Fruit fly (Drosophila melanogaster) whole organism, adult: ENCODE measurements around the gene CG9759.

Experiments
- CG11617 ChIP-seq: fragments of 200-800 bp; sonication (Bioruptor generic); optimal IDR thresholded peaks from 2 replicates; lab custom pipeline; 2017; ENCODE audit warnings: mild to moderate bottlenecking, missing biosample characterization, missing genetic modification reagents, missing genetic modification characterization
- CG12768 ChIP-seq: fragments of 200-800 bp; sonication (Bioruptor generic); optimal IDR thresholded peaks from 2 replicates; lab custom pipeline; 2017; ENCODE audit warnings: missing biosample characterization, missing genetic modification characterization, mild to moderate bottlenecking, moderate library complexity, missing genetic modification reagents
- CG14711 ChIP-seq: fragments of 200-800 bp; sonication (Bioruptor generic); optimal IDR thresholded peaks from 2 replicates; lab custom pipeline; 2018; ENCODE audit warnings: missing biosample characterization, mild to moderate bottlenecking, missing genetic modification characterization, moderate library complexity
- CG1620 ChIP-seq: fragments of 200-800 bp; sonication (Bioruptor generic); optimal IDR thresholded peaks from 2 replicates; lab custom pipeline; 2016; ENCODE audit warnings: missing biosample characterization, missing genetic modification characterization
- CG33017 ChIP-seq: fragments of 200-800 bp; sonication (Bioruptor generic); optimal IDR thresholded peaks from 2 replicates; lab custom pipeline; 2018; ENCODE audit warnings: missing biosample characterization, mild to moderate bottlenecking, missing genetic modification characterization, moderate library complexity
- CG5204 ChIP-seq: fragments of 200-800 bp; sonication (Bioruptor generic); optimal IDR thresholded peaks from 2 replicates; lab custom pipeline; 2016; ENCODE audit warnings: missing biosample characterization, missing genetic modification characterization
- CG7045 ChIP-seq: fragments of 200-800 bp; sonication (Bioruptor generic); optimal IDR thresholded peaks from 2 replicates; lab custom pipeline; 2017; ENCODE audit warnings: missing biosample characterization, mild to moderate bottlenecking, missing genetic modification characterization
- CG7101 ChIP-seq: fragments of 200-800 bp; sonication (Bioruptor generic); optimal IDR thresholded peaks from 2 replicates; lab custom pipeline; 2018; ENCODE audit warnings: missing biosample characterization, mild to moderate bottlenecking, missing genetic modification characterization, moderate library complexity
- Clk ChIP-seq: fragments of 200-800 bp; sonication (Bioruptor generic); optimal IDR thresholded peaks from 2 replicates; lab custom pipeline; 2017; ENCODE audit warnings: missing biosample characterization, missing genetic modification characterization
- Crg-1 ChIP-seq: fragments of 200-800 bp; sonication (Bioruptor generic); optimal IDR thresholded peaks from 2 replicates; lab custom pipeline; 2016; ENCODE audit warnings: missing biosample characterization, missing genetic modification characterization
- Hr96 ChIP-seq: fragments of 200-800 bp; sonication (Bioruptor generic); optimal IDR thresholded peaks from 2 replicates; lab custom pipeline; 2016; ENCODE audit warnings: missing biosample characterization, missing genetic modification characterization
- Mnt ChIP-seq: fragments of 200-800 bp; sonication (Bioruptor generic); optimal IDR thresholded peaks from 2 replicates; lab custom pipeline; 2016; ENCODE audit warnings: missing biosample characterization, mild to moderate bottlenecking, missing genetic modification characterization
- bab1 ChIP-seq: fragments of 200-800 bp; sonication (Bioruptor generic); optimal IDR thresholded peaks from 3 replicates; lab custom pipeline; 2019; ENCODE audit warnings: missing biosample characterization, mild to moderate bottlenecking, missing genetic modification characterization, moderate library complexity
- cic ChIP-seq: fragments of 200-800 bp; sonication (Bioruptor generic); optimal IDR thresholded peaks from 2 replicates; lab custom pipeline; 2017; ENCODE audit warnings: missing biosample characterization, mild to moderate bottlenecking, missing genetic modification characterization, moderate library complexity
- cnc ChIP-seq, 2 experiments: fragments of >200 bp; optimal IDR thresholded peaks; 2 replicates each; lab custom pipeline; 2017
- kay ChIP-seq: fragments of 200-800 bp; sonication (Bioruptor generic); peaks from one replicate; lab custom pipeline; 2016; ENCODE audit warnings: missing biosample characterization, missing genetic modification characterization, borderline replicate concordance
- ovo ChIP-seq: fragments of 200-800 bp; sonication (Bioruptor generic); optimal IDR thresholded peaks from 2 replicates; lab custom pipeline; 2016; ENCODE audit warnings: missing biosample characterization, missing genetic modification characterization
- pad ChIP-seq: fragments of 200-800 bp; sonication (Bioruptor generic); optimal IDR thresholded peaks from 3 replicates; lab custom pipeline; 2017; ENCODE audit warnings: missing biosample characterization, missing genetic modification characterization, mild to moderate bottlenecking, moderate library complexity, missing genetic modification reagents
- tj ChIP-seq: fragments of 200-800 bp; sonication (Bioruptor generic); optimal IDR thresholded peaks from 3 replicates; lab custom pipeline; 2017; ENCODE audit warnings: missing biosample characterization, mild to moderate bottlenecking, missing genetic modification characterization, moderate library complexity
- toe ChIP-seq: fragments of 200-800 bp; sonication (Bioruptor generic); optimal IDR thresholded peaks from 2 replicates; lab custom pipeline; 2016; ENCODE audit warnings: missing biosample characterization, missing genetic modification characterization

CG9759 gene

DNA sequence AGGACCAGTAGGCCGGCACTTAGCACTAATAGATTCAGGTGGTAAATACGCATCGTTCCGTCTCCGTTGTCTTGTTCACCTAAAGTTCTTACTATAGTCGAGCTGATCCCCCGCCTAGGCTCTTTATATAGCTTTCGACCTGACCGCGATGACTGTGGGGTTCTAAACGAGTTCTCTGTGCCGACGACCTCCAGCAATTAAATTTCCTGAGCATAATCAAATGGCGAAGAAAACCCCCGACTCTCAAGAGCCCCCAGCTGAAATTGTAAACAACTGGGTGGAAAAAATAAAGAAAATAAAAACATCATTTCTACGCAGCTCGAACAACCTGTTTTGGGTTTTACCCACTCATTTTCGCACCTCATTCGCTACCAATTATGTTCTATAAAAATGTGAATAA lies at the start of gene CG9759:
Gene CG9759, minus strand, starts transcription at position 101 of the 400 bp plus-strand sequence.
- TF ChIP-seq Mnt (GFP tag; lab: Kevin White, UChicago), result no peak
- TF ChIP-seq CG12768 (GFP tag; lab: Kevin White, UChicago), result no peak
- TF ChIP-seq Clk (GFP tag; lab: Kevin White, UChicago), result no peak
- TF ChIP-seq CG14711 (tag; lab: Kevin White, UChicago), result no peak
- no peak for TF ChIP-seq ovo (GFP tag; lab: Kevin White, UChicago)
- no peak for TF ChIP-seq cnc (optimal IDR thresholded peaks at IDR 0.05; lab: Kevin White, UChicago)
- no peak for TF ChIP-seq tj (GFP tag; lab: Kevin White, UChicago)
- no peak for TF ChIP-seq pad (GFP tag; lab: Kevin White, UChicago)
- TF ChIP-seq CG11617 (GFP tag; lab: Kevin White, UChicago), result no peak
- no peak for TF ChIP-seq Hr96
- TF ChIP-seq CG5204 (GFP tag; lab: Kevin White, UChicago), result no peak
- no peak for TF ChIP-seq kay
- TF ChIP-seq CG7101 (tag; lab: Kevin White, UChicago), result no peak
- TF ChIP-seq CG33017 (tag; lab: Kevin White, UChicago), result no peak

DNA sequence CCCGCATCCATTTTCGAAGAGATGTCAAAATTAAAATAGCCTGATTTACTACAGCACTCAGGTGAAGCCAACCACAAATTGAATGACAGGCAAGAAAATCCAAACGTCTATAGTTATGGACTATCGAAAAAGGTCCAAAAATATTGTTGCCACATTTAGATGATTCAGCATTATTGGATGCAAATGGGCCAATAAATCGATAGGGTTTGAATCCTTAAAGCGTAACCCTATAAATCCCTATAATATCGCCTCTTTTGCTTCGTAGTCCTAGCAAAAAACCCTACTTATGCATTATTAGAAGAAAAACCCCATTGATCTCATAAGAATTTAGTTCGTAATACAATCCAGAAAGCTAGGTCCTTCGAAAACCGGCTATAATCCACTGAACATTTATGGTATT lies 47.2 kb upstream of the CG9759 start, which contains the start of gene Rbp4:
Gene Rbp4, minus strand, starts transcription at position 101 of the 400 bp plus-strand sequence.
- TF ChIP-seq cnc (optimal IDR thresholded peaks at IDR 0.05; lab: Kevin White, UChicago) (peak in 1 of 2 experiments; percentile 32), CG5204 (GFP tag; lab: Kevin White, UChicago) (no peak), bab1 (GFP tag; lab: Kevin White, UChicago) (no peak)

DNA sequence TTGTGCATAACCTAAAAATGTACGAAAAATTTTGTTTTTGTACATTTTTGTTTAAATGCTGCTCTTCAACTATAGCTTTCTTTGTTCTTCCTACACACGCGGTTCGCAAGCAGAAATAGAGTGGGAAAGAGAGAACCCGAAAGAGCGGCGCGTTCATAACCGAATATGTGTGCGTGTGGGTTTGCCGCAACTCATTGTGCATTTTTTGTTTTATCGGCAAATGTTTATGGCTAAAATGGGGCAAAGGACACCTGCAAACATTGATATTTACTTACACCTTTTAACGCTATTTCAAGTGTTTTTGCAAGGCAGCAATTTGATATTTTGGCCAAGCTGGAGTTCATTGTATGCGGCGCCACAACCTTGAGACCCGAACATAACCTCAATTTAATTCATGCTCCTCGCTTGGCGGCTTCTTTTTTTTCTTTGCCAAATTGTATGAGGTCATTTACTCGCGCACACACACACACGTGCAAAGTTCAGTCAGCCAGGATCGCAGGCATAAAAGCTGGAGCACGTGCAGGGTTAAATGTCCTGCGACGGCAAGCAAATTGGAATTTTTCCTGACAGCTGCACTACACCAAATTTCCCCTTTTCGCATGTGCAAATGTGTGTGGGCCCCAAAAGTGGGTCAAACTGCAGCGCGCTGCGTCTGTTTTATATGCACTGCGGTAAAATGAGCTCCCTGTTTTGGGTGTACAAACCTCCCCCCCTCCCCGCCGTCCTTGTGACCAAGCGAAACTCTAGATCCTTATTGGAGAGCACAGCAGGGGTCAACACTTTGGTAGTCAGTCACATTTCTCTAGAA lies 38.9 kb upstream of the CG9759 start:
- TF ChIP-seq pad (GFP tag; lab: Kevin White, UChicago) (peak; percentile 38), Crg-1 (GFP tag; lab: Kevin White, UChicago) (no peak)

DNA sequence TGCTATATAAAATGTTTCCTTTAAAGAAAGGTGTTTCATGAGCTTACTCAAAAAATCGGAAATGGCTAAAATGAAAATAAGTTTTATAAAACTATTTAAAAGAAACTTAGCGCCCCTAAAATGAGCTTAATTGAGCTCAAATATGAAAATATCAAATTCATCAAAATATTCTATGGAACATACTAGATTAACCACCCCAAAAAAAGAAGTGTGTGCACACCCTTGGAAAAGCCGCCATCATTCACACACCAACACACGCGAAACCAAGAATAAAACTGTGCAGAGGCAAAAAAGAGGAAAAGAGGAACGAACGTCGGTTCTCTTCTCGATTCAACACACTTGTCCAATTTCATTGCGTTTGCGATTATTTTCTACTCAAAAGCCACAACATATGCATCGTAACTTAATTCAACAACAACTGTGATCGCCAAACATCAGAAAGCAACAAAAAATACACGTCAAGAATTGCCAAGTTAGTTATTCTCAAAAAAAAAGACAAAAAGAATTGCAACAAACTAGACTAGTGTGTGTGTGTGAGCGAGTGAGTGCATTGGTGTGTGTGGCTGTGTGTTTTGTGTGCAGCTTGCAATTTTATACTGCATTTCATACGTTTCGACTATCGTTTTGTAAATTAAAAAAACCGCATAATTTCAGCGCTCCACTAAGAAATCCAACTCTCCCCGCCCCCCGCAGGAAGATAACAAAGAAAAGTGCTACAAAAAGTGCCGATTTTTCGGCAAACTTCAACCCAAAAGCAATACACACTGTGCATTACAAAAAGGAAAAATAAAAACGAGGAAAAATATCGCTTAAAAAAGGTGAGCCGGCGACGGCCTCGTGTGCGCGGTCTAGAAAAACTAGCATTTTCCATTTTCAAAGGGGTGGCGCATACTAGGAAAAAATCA lies 37.9 kb upstream of the CG9759 start, which contains the start of gene rin:
Gene rin, plus strand, starts transcription at position 276 of the 905 bp plus-strand sequence.
- TF ChIP-seq bab1 (GFP tag; lab: Kevin White, UChicago) (peak; percentile 27), cic (GFP tag; lab: Kevin White, UChicago) (peak; percentile 32), cnc (optimal IDR thresholded peaks at IDR 0.05; lab: Kevin White, UChicago) (no peak), toe (GFP tag; lab: Kevin White, UChicago) (no peak), Hr96 (no peak), Clk (GFP tag; lab: Kevin White, UChicago) (no peak), kay (peak; percentile 30), CG11617 (GFP tag; lab: Kevin White, UChicago) (no peak), CG12768 (GFP tag; lab: Kevin White, UChicago) (peak; percentile 28), CG7045 (GFP tag; lab: Kevin White, UChicago) (no peak), CG33017 (tag; lab: Kevin White, UChicago) (no peak), Mnt (GFP tag; lab: Kevin White, UChicago) (no peak), ovo (GFP tag; lab: Kevin White, UChicago) (no peak), CG5204 (GFP tag; lab: Kevin White, UChicago) (no peak), CG1620 (GFP tag; lab: Kevin White, UChicago) (no peak), CG7101 (tag; lab: Kevin White, UChicago) (no peak), CG14711 (tag; lab: Kevin White, UChicago) (no peak), tj (GFP tag; lab: Kevin White, UChicago) (peak; percentile 94), Crg-1 (GFP tag; lab: Kevin White, UChicago) (no peak), pad (GFP tag; lab: Kevin White, UChicago) (peak; percentile 4)

DNA sequence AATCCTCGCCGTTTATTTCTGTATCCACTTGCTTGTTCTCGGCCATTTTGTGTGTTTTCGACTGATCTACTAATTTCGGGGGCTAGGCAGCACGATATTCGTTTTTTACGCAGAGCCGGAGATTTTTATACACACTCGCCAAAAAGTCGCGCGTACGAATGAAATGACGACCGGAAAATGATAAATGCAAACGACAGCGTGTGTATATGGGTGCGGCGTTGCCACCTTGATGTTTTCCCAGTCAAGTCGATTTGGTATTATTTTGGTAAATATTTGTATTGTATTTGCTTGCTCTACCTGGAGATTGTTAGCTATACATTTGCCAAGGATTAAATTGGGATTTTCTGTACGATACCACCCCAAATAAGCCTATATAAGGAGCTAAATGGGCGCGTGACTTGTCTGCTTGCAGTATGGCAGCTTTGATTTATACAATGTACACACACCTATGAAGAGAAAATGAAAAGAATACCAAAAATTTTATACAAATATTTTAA lies 36.9 kb upstream of the CG9759 start, which contains the start of gene sqd:
Gene sqd, minus strand, starts transcription at position 431 of the 497 bp plus-strand sequence.
- TF ChIP-seq CG7045 (GFP tag; lab: Kevin White, UChicago), result peak; percentile 55
- TF ChIP-seq CG14711 (tag; lab: Kevin White, UChicago), result peak; percentile 41
- TF ChIP-seq Mnt (GFP tag; lab: Kevin White, UChicago), result peak; percentile 42
- TF ChIP-seq CG12768 (GFP tag; lab: Kevin White, UChicago), result peak; percentile 70
- TF ChIP-seq tj (GFP tag; lab: Kevin White, UChicago), result peak; percentile 47
- TF ChIP-seq toe (GFP tag; lab: Kevin White, UChicago), result no peak
- TF ChIP-seq bab1 (GFP tag; lab: Kevin White, UChicago), result peak; percentile 74
- TF ChIP-seq CG11617 (GFP tag; lab: Kevin White, UChicago), result peak; percentile 55
- peak; percentile 48 for TF ChIP-seq CG33017 (tag; lab: Kevin White, UChicago)
- peak; percentile 67 for TF ChIP-seq CG7101 (tag; lab: Kevin White, UChicago)
- TF ChIP-seq Crg-1 (GFP tag; lab: Kevin White, UChicago), result peak; percentile 49
- peak; percentile 46 for TF ChIP-seq CG1620 (GFP tag; lab: Kevin White, UChicago)
- TF ChIP-seq kay, result peak; percentile 51
- peak; percentile 30 for TF ChIP-seq ovo (GFP tag; lab: Kevin White, UChicago)
- TF ChIP-seq Hr96, result peak; percentile 72
- no peak for TF ChIP-seq Clk (GFP tag; lab: Kevin White, UChicago)
- no peak for TF ChIP-seq CG5204 (GFP tag; lab: Kevin White, UChicago)
- peak; percentile 31 for TF ChIP-seq pad (GFP tag; lab: Kevin White, UChicago)
- peak; percentile 46 for TF ChIP-seq cic (GFP tag; lab: Kevin White, UChicago)
- TF ChIP-seq cnc (optimal IDR thresholded peaks at IDR 0.05; lab: Kevin White, UChicago), result no peak
